Worm (Caenorhabditis elegans) whole organism, L4 larva: ENCODE results near the gene scav-2.

Source experiments
- Y48G9A.11 ChIP-seq: fragments of 200-800 bp; sonication (Bioruptor generic); IDR thresholded peaks from 2 replicates; pipeline ENCODE4 v1.3.6; 2022; ENCODE audit warnings: missing genetic modification reagents, missing genetic modification characterization, missing compliant biosample characterization
- ceh-32 ChIP-seq: sonication (generic microtip); optimal IDR thresholded peaks from 2 replicates; lab custom pipeline; 2016; ENCODE audit warnings: mild to moderate bottlenecking, missing genetic modification characterization, missing compliant biosample characterization; ENCODE audit not compliant: poor library complexity
- daf-16 ChIP-seq, 3 experiments: sonication (generic microtip); optimal IDR thresholded peaks; 2 replicates each; lab custom pipeline; 2016 to 2017; ENCODE audit warnings: missing genetic modification characterization in 3 of 3, missing genetic modification reagents in 3 of 3, mild to moderate bottlenecking in 2 of 3, missing compliant biosample characterization in 2 of 3, missing biosample characterization in 1 of 3, moderate library complexity in 1 of 3
- fkh-10 ChIP-seq: fragments of 150-350 bp; optimal IDR thresholded peaks from 2 replicates; lab custom pipeline; 2014; ENCODE audit warnings: missing biosample characterization, missing genetic modification reagents, missing genetic modification characterization
- lin-15B ChIP-seq: fragments of 150-350 bp; sonication (generic microtip); optimal IDR thresholded peaks from 3 replicates; lab custom pipeline; 2014; ENCODE audit warnings: missing biosample characterization, missing genetic modification characterization
- lin-29 ChIP-seq: fragments of 200-800 bp; sonication (Bioruptor generic); IDR thresholded peaks from 2 replicates; pipeline ENCODE4 v1.3.6; 2022; ENCODE audit warnings: missing genetic modification reagents, missing genetic modification characterization, missing compliant biosample characterization
- mdl-1 ChIP-seq, 2 experiments: fragments of 150-350 bp in 1 of 2; sonication (generic microtip) in 1 of 2; optimal IDR thresholded peaks; 2 replicates each; lab custom pipeline; 2014 to 2017; ENCODE audit warnings: missing biosample characterization in 2 of 2, missing genetic modification characterization in 2 of 2
- nhr-237 ChIP-seq: sonication (generic microtip); optimal IDR thresholded peaks from 2 replicates; lab custom pipeline; 2017; ENCODE audit warnings: missing biosample characterization, missing genetic modification characterization
- nhr-25 ChIP-seq: sonication (generic microtip); optimal IDR thresholded peaks from 2 replicates; lab custom pipeline; 2017; ENCODE audit warnings: missing genetic modification characterization, mild to moderate bottlenecking, missing compliant biosample characterization, antibody characterized with exemption, moderate library complexity, borderline replicate concordance; ENCODE audit not compliant: insufficient read depth
- nhr-28 ChIP-seq: fragments of 150-350 bp; optimal IDR thresholded peaks from 2 replicates; lab custom pipeline; 2014; ENCODE audit warnings: missing biosample characterization, missing genetic modification characterization
- nhr-76 ChIP-seq: fragments of 150-350 bp; optimal IDR thresholded peaks from 2 replicates; lab custom pipeline; 2014; ENCODE audit warnings: missing biosample characterization, missing genetic modification characterization

DNA sequence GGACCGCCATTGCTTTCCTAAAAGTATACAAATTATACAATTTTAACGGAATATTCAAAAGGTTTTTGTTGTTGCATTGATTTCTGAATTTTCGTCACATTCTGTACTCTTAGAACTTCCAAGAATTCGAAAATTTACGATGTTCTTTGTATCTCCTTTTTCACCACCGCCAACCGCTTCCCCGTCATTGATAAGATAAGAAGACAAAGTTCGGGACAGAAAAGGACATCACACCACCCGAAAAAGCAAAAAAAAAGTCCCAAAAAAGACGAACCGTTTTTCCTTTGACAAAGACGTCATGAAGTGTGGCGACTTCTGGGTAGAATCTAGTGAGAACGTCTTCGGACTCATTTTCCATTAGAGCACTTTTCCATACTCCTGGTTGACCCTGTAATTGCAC lies 12.7 kb downstream of the scav-2 start:
- TF ChIP-seq nhr-25 (tag; lab: Kevin White, UChicago) = no peak
- TF ChIP-seq nhr-28 (tag; lab: Kevin White, UChicago) = peak; percentile 79
- TF ChIP-seq Y48G9A.11 (GFP tag; lab: Robert Waterston, UW) = no peak
- TF ChIP-seq nhr-76 = no peak
- no peak for TF ChIP-seq daf-16 (GFP tag; optimal IDR thresholded peaks at IDR 0.05; lab: Kevin White, UChicago)
- peak; percentile 32 for TF ChIP-seq daf-16 (tag; optimal IDR thresholded peaks at IDR 0.05; lab: Kevin White, UChicago)
- TF ChIP-seq ceh-32 (tag; lab: Kevin White, UChicago) = no peak
- no peak for TF ChIP-seq nhr-237 (tag; lab: Kevin White, UChicago)
- TF ChIP-seq lin-29 (GFP tag; lab: Robert Waterston, UW) = no peak
- TF ChIP-seq mdl-1 (tag; optimal IDR thresholded peaks at IDR 0.05; lab: Kevin White, UChicago) = peak in 1 of 2 experiments; percentile 5
- TF ChIP-seq fkh-10 (GFP tag; lab: Kevin White, UChicago) = no peak
- TF ChIP-seq lin-15B (tag; lab: Kevin White, UChicago) = no peak
